Worm (Caenorhabditis elegans) whole organism, L2 larva: ENCODE measurements around the gene dnsn-1.

Source experiments
- F13H6.1 ChIP-seq: sonication (generic microtip); optimal IDR thresholded peaks from 2 replicates; lab custom pipeline; 2016; ENCODE audit warnings: missing genetic modification characterization, missing compliant biosample characterization
- ama-1 ChIP-seq: fragments of 150-350 bp; optimal IDR thresholded peaks from 2 replicates; lab custom pipeline; 2018; ENCODE audit warnings: inconsistent platforms
- blmp-1 ChIP-seq: sonication (generic microtip); optimal IDR thresholded peaks from 2 replicates; lab custom pipeline; 2017; ENCODE audit warnings: missing genetic modification characterization, mild to moderate bottlenecking, missing compliant biosample characterization, antibody characterized with exemption, moderate library complexity; ENCODE audit not compliant: insufficient read depth
- egl-27 ChIP-seq: sonication (generic microtip); optimal IDR thresholded peaks from 3 replicates; lab custom pipeline; 2017; ENCODE audit warnings: missing biosample characterization, missing genetic modification reagents, missing genetic modification characterization
- elt-1 ChIP-seq: fragments of 150-350 bp; optimal IDR thresholded peaks from 2 replicates; lab custom pipeline; 2014; ENCODE audit warnings: missing biosample characterization, missing genetic modification characterization
- lin-11 ChIP-seq: fragments of 150-350 bp; sonication (generic microtip); optimal IDR thresholded peaks from 2 replicates; lab custom pipeline; 2014; ENCODE audit warnings: missing biosample characterization, missing genetic modification characterization, inconsistent platforms, mixed read lengths
- mab-5 ChIP-seq: fragments of 150-350 bp; optimal IDR thresholded peaks from 2 replicates; lab custom pipeline; 2014; ENCODE audit warnings: missing biosample characterization, missing genetic modification characterization
- zag-1 ChIP-seq: fragments of 150-350 bp; optimal IDR thresholded peaks from 2 replicates; lab custom pipeline; 2014; ENCODE audit warnings: missing biosample characterization, missing genetic modification characterization

DNA sequence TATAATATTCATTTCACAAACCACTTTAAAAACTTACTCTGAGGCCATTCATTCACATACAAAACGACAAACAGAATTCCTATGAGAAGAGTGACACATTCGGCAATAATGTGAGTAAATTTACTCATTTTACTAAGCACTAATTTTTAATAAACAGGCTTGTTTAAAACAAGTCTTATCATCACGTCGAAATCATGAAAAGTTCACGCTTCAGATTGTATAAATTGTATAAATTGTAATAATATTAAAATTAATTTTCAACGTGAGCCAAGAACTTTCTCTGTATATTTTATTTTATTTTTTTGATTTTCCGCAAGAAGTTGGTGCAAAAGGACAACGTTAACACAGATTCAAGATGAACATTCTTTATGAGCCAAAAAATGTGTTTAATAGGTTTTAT, 8.1 kb upstream of the dnsn-1 start, which contains the start of gene C24H12.6:
- no peak for TF ChIP-seq blmp-1
- TF ChIP-seq F13H6.1 = no peak
- TF ChIP-seq ama-1 (lab: Kevin White, UChicago) = no peak
- no peak for TF ChIP-seq lin-11 (tag; lab: Kevin White, UChicago)
- TF ChIP-seq mab-5 (tag; lab: Kevin White, UChicago) = no peak
- no peak for TF ChIP-seq elt-1 (tag; lab: Kevin White, UChicago)
- TF ChIP-seq zag-1 (tag; lab: Kevin White, UChicago) = no peak
- no peak for TF ChIP-seq egl-27 (tag; lab: Kevin White, UChicago)
